Fruit fly (Drosophila melanogaster) whole organism: ENCODE results near the gene AdamTS-B.

Experiments
- CG8478 ChIP-seq: fragments of >200 bp; optimal IDR thresholded peaks from 2 replicates; lab custom pipeline; 2018; ENCODE audit warnings: inconsistent platforms
- Dll ChIP-seq: fragments of >200 bp; optimal IDR thresholded peaks from 2 replicates; lab custom pipeline; 2017
- EcR ChIP-seq, 2 experiments: fragments of >200 bp; optimal IDR thresholded peaks; 2 replicates each; lab custom pipeline; 2017; ENCODE audit warnings: missing biosample characterization in 2 of 2, missing genetic modification characterization in 2 of 2, missing genetic modification reagents in 2 of 2
- pan ChIP-seq: fragments of >200 bp; optimal IDR thresholded peaks from 2 replicates; lab custom pipeline; 2017
- psq ChIP-seq: fragments of >200 bp; optimal IDR thresholded peaks from 2 replicates; lab custom pipeline; 2017
- usp ChIP-seq: fragments of >200 bp; optimal IDR thresholded peaks from 2 replicates; lab custom pipeline; 2017; ENCODE audit warnings: missing biosample characterization, missing genetic modification characterization, mixed read lengths

Gene AdamTS-B

dm6 chrX:5698087-5698727 lies at the start of gene AdamTS-B:
TSS of gene AdamTS-B (plus strand) at chrX:5698557.
- TF ChIP-seq psq (lab: Kevin White, UChicago): no peak
- no peak for TF ChIP-seq EcR (GFP tag; optimal IDR thresholded peaks at IDR 0.05; lab: Kevin White, UChicago)
- TF ChIP-seq Dll (lab: Kevin White, UChicago): no peak
- no peak for TF ChIP-seq usp (GFP tag; lab: Kevin White, UChicago)
- TF ChIP-seq pan (lab: Kevin White, UChicago): no peak
- TF ChIP-seq CG8478 (lab: Kevin White, UChicago): no peak

- TF ChIP-seq psq (lab: Kevin White, UChicago) (no peak), usp (GFP tag; lab: Kevin White, UChicago) (no peak), CG8478 (lab: Kevin White, UChicago) (no peak), Dll (lab: Kevin White, UChicago) (no peak), EcR (GFP tag; optimal IDR thresholded peaks at IDR 0.05; lab: Kevin White, UChicago) (no peak), pan (lab: Kevin White, UChicago) (no peak)
Measured at dm6 chrX:5649387-5649786, 49.0 kb upstream of the AdamTS-B start.

- TF ChIP-seq Dll (lab: Kevin White, UChicago): no peak
- TF ChIP-seq usp (GFP tag; lab: Kevin White, UChicago): no peak
- no peak for TF ChIP-seq CG8478 (lab: Kevin White, UChicago)
- TF ChIP-seq psq (lab: Kevin White, UChicago): no peak
- no peak for TF ChIP-seq EcR (GFP tag; optimal IDR thresholded peaks at IDR 0.05; lab: Kevin White, UChicago)
- TF ChIP-seq pan (lab: Kevin White, UChicago): no peak
Measured at dm6 chrX:5649998-5650397, 48.4 kb upstream of the AdamTS-B start.

- TF ChIP-seq pan (lab: Kevin White, UChicago) (no peak), EcR (GFP tag; optimal IDR thresholded peaks at IDR 0.05; lab: Kevin White, UChicago) (no peak), Dll (lab: Kevin White, UChicago) (no peak), CG8478 (lab: Kevin White, UChicago) (no peak), psq (lab: Kevin White, UChicago) (no peak), usp (GFP tag; lab: Kevin White, UChicago) (no peak)
Measured at dm6 chrX:5661971-5662370, 36.4 kb upstream of the AdamTS-B start.

dm6 chrX:5662761-5663160 lies 35.6 kb upstream of the AdamTS-B start, which contains the start of gene OtopLc:
TSS of gene OtopLc (minus strand) at chrX:5662861.
- TF ChIP-seq EcR (GFP tag; optimal IDR thresholded peaks at IDR 0.05; lab: Kevin White, UChicago) (no peak), psq (lab: Kevin White, UChicago) (no peak), usp (GFP tag; lab: Kevin White, UChicago) (no peak), Dll (lab: Kevin White, UChicago) (no peak), CG8478 (lab: Kevin White, UChicago) (no peak), pan (lab: Kevin White, UChicago) (no peak)

- TF ChIP-seq CG8478 (lab: Kevin White, UChicago): no peak
- TF ChIP-seq usp (GFP tag; lab: Kevin White, UChicago): no peak
- no peak for TF ChIP-seq Dll (lab: Kevin White, UChicago)
- no peak for TF ChIP-seq pan (lab: Kevin White, UChicago)
- no peak for TF ChIP-seq psq (lab: Kevin White, UChicago)
- TF ChIP-seq EcR (GFP tag; optimal IDR thresholded peaks at IDR 0.05; lab: Kevin White, UChicago): no peak
Measured at dm6 chrX:5664222-5664621, 34.1 kb upstream of the AdamTS-B start.

dm6 chrX:5665902-5666301 lies 32.5 kb upstream of the AdamTS-B start, which contains the start of the genes Sirt4 and CG4119:
TSS of gene Sirt4 (minus strand) at chrX:5665940.
TSS of gene CG4119 (plus strand) at chrX:5666052.
- TF ChIP-seq pan (lab: Kevin White, UChicago): no peak
- no peak for TF ChIP-seq EcR (GFP tag; optimal IDR thresholded peaks at IDR 0.05; lab: Kevin White, UChicago)
- no peak for TF ChIP-seq psq (lab: Kevin White, UChicago)
- TF ChIP-seq Dll (lab: Kevin White, UChicago): no peak
- TF ChIP-seq CG8478 (lab: Kevin White, UChicago): no peak
- no peak for TF ChIP-seq usp (GFP tag; lab: Kevin White, UChicago)

- TF ChIP-seq pan (lab: Kevin White, UChicago) (no peak), usp (GFP tag; lab: Kevin White, UChicago) (no peak), psq (lab: Kevin White, UChicago) (no peak), CG8478 (lab: Kevin White, UChicago) (no peak), EcR (GFP tag; optimal IDR thresholded peaks at IDR 0.05; lab: Kevin White, UChicago) (no peak), Dll (lab: Kevin White, UChicago) (no peak)
Measured at dm6 chrX:5671537-5672029, 26.8 kb upstream of the AdamTS-B start, which contains the start of gene Rab18. TSS of gene Rab18 (minus strand) at chrX:5671812.

dm6 chrX:5672243-5673051 lies 25.9 kb upstream of the AdamTS-B start, which contains the start of gene RpL35:
TSS of gene RpL35 (plus strand) at chrX:5672401.
- TF ChIP-seq CG8478 (lab: Kevin White, UChicago) (no peak), psq (lab: Kevin White, UChicago) (no peak), EcR (GFP tag; optimal IDR thresholded peaks at IDR 0.05; lab: Kevin White, UChicago) (no peak), usp (GFP tag; lab: Kevin White, UChicago) (no peak), Dll (lab: Kevin White, UChicago) (no peak), pan (lab: Kevin White, UChicago) (no peak)

dm6 chrX:5676855-5677254 lies 21.5 kb upstream of the AdamTS-B start:
- TF ChIP-seq Dll (lab: Kevin White, UChicago): no peak
- TF ChIP-seq pan (lab: Kevin White, UChicago): no peak
- TF ChIP-seq CG8478 (lab: Kevin White, UChicago): no peak
- no peak for TF ChIP-seq EcR (GFP tag; optimal IDR thresholded peaks at IDR 0.05; lab: Kevin White, UChicago)
- no peak for TF ChIP-seq usp (GFP tag; lab: Kevin White, UChicago)
- no peak for TF ChIP-seq psq (lab: Kevin White, UChicago)
